Fruit fly (Drosophila melanogaster) whole organism, embryonic: ENCODE results near the gene CG42542.

Source experiments
- Atf3 ChIP-seq: fragments of 200-800 bp; sonication (Bioruptor generic); optimal IDR thresholded peaks from 3 replicates; lab custom pipeline; 2016; ENCODE audit warnings: missing biosample characterization, missing genetic modification characterization
- Atf6 ChIP-seq: fragments of 200-800 bp; sonication (Bioruptor generic); IDR thresholded peaks from 2 replicates; pipeline ENCODE4 v1.3.6; 2022; ENCODE audit warnings: missing biosample characterization, missing genetic modification characterization
- B-H2 ChIP-seq: fragments of 200-800 bp; sonication (Bioruptor generic); optimal IDR thresholded peaks from 2 replicates; lab custom pipeline; 2018; ENCODE audit warnings: missing biosample characterization, mild to moderate bottlenecking, missing genetic modification characterization
- BEAF-32 ChIP-seq: fragments of 200-800 bp; sonication (Bioruptor generic); optimal IDR thresholded peaks from 3 replicates; lab custom pipeline; 2017; ENCODE audit warnings: missing biosample characterization, missing genetic modification characterization, mild to moderate bottlenecking, moderate library complexity, missing genetic modification reagents
- Bdp1 ChIP-seq: fragments of 200-800 bp; sonication (Bioruptor generic); optimal IDR thresholded peaks from 3 replicates; lab custom pipeline; 2016; ENCODE audit warnings: missing biosample characterization, missing genetic modification characterization
- CG10209 ChIP-seq: fragments of 200-800 bp; sonication (Bioruptor generic); optimal IDR thresholded peaks from 3 replicates; lab custom pipeline; 2017; ENCODE audit warnings: missing biosample characterization, mild to moderate bottlenecking, missing genetic modification characterization, missing genetic modification reagents
- CG10274 ChIP-seq: fragments of 200-800 bp; sonication (Bioruptor generic); optimal IDR thresholded peaks from 3 replicates; lab custom pipeline; 2017; ENCODE audit warnings: missing biosample characterization, mild to moderate bottlenecking, missing genetic modification characterization
- CG10366 ChIP-seq: fragments of 200-800 bp; sonication (Bioruptor generic); IDR thresholded peaks from 2 replicates; pipeline ENCODE4 v1.3.6; 2022; ENCODE audit warnings: missing biosample characterization, missing genetic modification characterization
- CG10462 ChIP-seq: fragments of 200-800 bp; sonication (Bioruptor generic); optimal IDR thresholded peaks from 2 replicates; lab custom pipeline; 2016; ENCODE audit warnings: missing biosample characterization, missing genetic modification characterization
- CG11247 ChIP-seq: fragments of 200-800 bp; sonication (Bioruptor generic); IDR thresholded peaks from 2 replicates; pipeline ENCODE4 v1.3.6; 2022; ENCODE audit warnings: missing biosample characterization, missing genetic modification characterization
- CG11504 ChIP-seq: fragments of 200-800 bp; sonication (Bioruptor generic); optimal IDR thresholded peaks from 3 replicates; lab custom pipeline; 2019; ENCODE audit warnings: missing biosample characterization, mild to moderate bottlenecking, missing genetic modification characterization, moderate library complexity
- CG13287 ChIP-seq: fragments of 200-800 bp; sonication (Bioruptor generic); IDR thresholded peaks from 2 replicates; pipeline ENCODE4 v1.3.6; 2022; ENCODE audit warnings: missing biosample characterization, missing genetic modification characterization; ENCODE audit not compliant: partially characterized antibody
- CG13424 ChIP-seq: fragments of 200-800 bp; sonication (Bioruptor generic); optimal IDR thresholded peaks from 2 replicates; lab custom pipeline; 2019; ENCODE audit warnings: missing biosample characterization, mild to moderate bottlenecking, missing genetic modification characterization, moderate library complexity
- CG1647 ChIP-seq: fragments of 200-800 bp; sonication (Bioruptor generic); optimal IDR thresholded peaks from 3 replicates; lab custom pipeline; 2016; ENCODE audit warnings: missing biosample characterization, missing genetic modification characterization
- CG17186 ChIP-seq: fragments of 200-800 bp; sonication (Bioruptor generic); optimal IDR thresholded peaks from 3 replicates; lab custom pipeline; 2017; ENCODE audit warnings: missing biosample characterization, missing genetic modification reagents, missing genetic modification characterization
- CG1792 ChIP-seq: fragments of 200-800 bp; sonication (Bioruptor generic); optimal IDR thresholded peaks from 2 replicates; lab custom pipeline; 2016; ENCODE audit warnings: missing biosample characterization, missing genetic modification characterization
- CG18011 ChIP-seq: fragments of 200-800 bp; sonication (Bioruptor generic); optimal IDR thresholded peaks from 2 replicates; lab custom pipeline; 2017; ENCODE audit warnings: missing biosample characterization, missing genetic modification characterization, mild to moderate bottlenecking, moderate library complexity, missing genotype
- CG2202 ChIP-seq: fragments of 200-800 bp; sonication (Bioruptor generic); optimal IDR thresholded peaks from 2 replicates; lab custom pipeline; 2018; ENCODE audit warnings: missing biosample characterization, mild to moderate bottlenecking, missing genetic modification characterization
- CG34376 ChIP-seq: fragments of 200-800 bp; sonication (Bioruptor generic); optimal IDR thresholded peaks from 2 replicates; lab custom pipeline; 2018; ENCODE audit warnings: missing biosample characterization, mild to moderate bottlenecking, missing genetic modification characterization
- CG42726 ChIP-seq: fragments of 200-800 bp; sonication (Bioruptor generic); IDR thresholded peaks from 2 replicates; pipeline ENCODE4 v1.3.6; 2022; ENCODE audit warnings: missing biosample characterization, missing genetic modification characterization; ENCODE audit not compliant: partially characterized antibody
- CG4282 ChIP-seq: fragments of 200-800 bp; sonication (Bioruptor generic); optimal IDR thresholded peaks from 2 replicates; lab custom pipeline; 2016; ENCODE audit warnings: missing biosample characterization, missing genetic modification characterization
- CG6272 ChIP-seq: fragments of 200-800 bp; sonication (Bioruptor generic); IDR thresholded peaks from 2 replicates; pipeline ENCODE4 v1.3.6; 2022; ENCODE audit warnings: missing biosample characterization, missing genetic modification characterization
- CG6765 ChIP-seq: fragments of 200-800 bp; sonication (Bioruptor generic); optimal IDR thresholded peaks from 3 replicates; lab custom pipeline; 2017; ENCODE audit warnings: missing biosample characterization, mild to moderate bottlenecking, missing genetic modification characterization
- CG6791 ChIP-seq: fragments of 200-800 bp; sonication (Bioruptor generic); IDR thresholded peaks from 3 replicates; pipeline ENCODE4 v1.3.6; 2022; ENCODE audit warnings: missing biosample characterization, missing genetic modification characterization; ENCODE audit not compliant: partially characterized antibody
- CG7987 ChIP-seq: fragments of 200-800 bp; sonication (Bioruptor generic); optimal IDR thresholded peaks from 2 replicates; lab custom pipeline; 2018; ENCODE audit warnings: missing biosample characterization, mild to moderate bottlenecking, missing genetic modification characterization, moderate library complexity
- CG8944 ChIP-seq: fragments of 200-800 bp; sonication (Bioruptor generic); optimal IDR thresholded peaks from 3 replicates; lab custom pipeline; 2016; ENCODE audit warnings: missing biosample characterization, missing genetic modification characterization
- D19A ChIP-seq: fragments of 200-800 bp; optimal IDR thresholded peaks from 3 replicates; lab custom pipeline; 2019; ENCODE audit warnings: missing biosample characterization, mild to moderate bottlenecking, missing genetic modification characterization, moderate library complexity
- Ets65A ChIP-seq: fragments of 200-800 bp; sonication (Bioruptor generic); peaks from one replicate; lab custom pipeline; 2016; ENCODE audit warnings: missing biosample characterization, missing genetic modification characterization
- HLH54F ChIP-seq: fragments of 200-800 bp; sonication (Bioruptor generic); optimal IDR thresholded peaks from 3 replicates; lab custom pipeline; 2016; ENCODE audit warnings: missing biosample characterization, missing genetic modification characterization
- Hr51 ChIP-seq, 2 experiments: fragments of 200-800 bp; sonication (Bioruptor generic); optimal IDR thresholded peaks; 2 replicates in 1 of 2; 3 replicates in 1 of 2; lab custom pipeline; 2016 to 2018; ENCODE audit warnings: missing biosample characterization in 2 of 2, missing genetic modification characterization in 2 of 2, mild to moderate bottlenecking in 1 of 2, moderate library complexity in 1 of 2
- Hr78 ChIP-seq, 2 experiments: fragments of 200-800 bp in 1 of 2; fragments of >200 bp in 1 of 2; sonication (Bioruptor generic) in 1 of 2; optimal IDR thresholded peaks; 2 replicates each; lab custom pipeline; 2017 to 2019; ENCODE audit warnings: missing biosample characterization in 2 of 2, missing genetic modification characterization in 2 of 2, mild to moderate bottlenecking in 1 of 2, moderate library complexity in 1 of 2
- Nf-YC ChIP-seq: fragments of 200-800 bp; optimal IDR thresholded peaks from 3 replicates; lab custom pipeline; 2019; ENCODE audit warnings: missing biosample characterization, mild to moderate bottlenecking, missing genetic modification characterization, moderate library complexity
- NfI ChIP-seq: fragments of 200-800 bp; sonication (Bioruptor generic); optimal IDR thresholded peaks from 3 replicates; lab custom pipeline; 2018; ENCODE audit warnings: missing biosample characterization, mild to moderate bottlenecking, missing genetic modification characterization, moderate library complexity
- Sry-β ChIP-seq: fragments of 200-800 bp; sonication (Bioruptor generic); optimal IDR thresholded peaks from 2 replicates; lab custom pipeline; 2018; ENCODE audit warnings: missing biosample characterization, mild to moderate bottlenecking, missing genetic modification characterization, moderate library complexity
- aop ChIP-seq: fragments of 200-800 bp; sonication (Bioruptor generic); IDR thresholded peaks from 2 replicates; pipeline ENCODE4 v1.3.6; 2022; ENCODE audit warnings: missing biosample characterization, missing genetic modification characterization
- chn ChIP-seq: fragments of 200-800 bp; sonication (Bioruptor generic); optimal IDR thresholded peaks from 2 replicates; lab custom pipeline; 2016; ENCODE audit warnings: missing biosample characterization, missing genetic modification characterization
- dysf ChIP-seq: fragments of 200-800 bp; sonication (Bioruptor generic); IDR thresholded peaks from 3 replicates; pipeline ENCODE4 v1.3.6; 2022; ENCODE audit warnings: missing biosample characterization, missing genetic modification characterization
- ems ChIP-seq: fragments of 200-800 bp; sonication (Bioruptor generic); optimal IDR thresholded peaks from 3 replicates; lab custom pipeline; 2016; ENCODE audit warnings: missing biosample characterization, missing genetic modification characterization
- jumu ChIP-seq: fragments of 200-800 bp; sonication (Bioruptor generic); optimal IDR thresholded peaks from 3 replicates; lab custom pipeline; 2016; ENCODE audit warnings: missing biosample characterization, missing genetic modification characterization
- mld ChIP-seq: fragments of 200-800 bp; sonication (Bioruptor generic); IDR thresholded peaks from 3 replicates; pipeline ENCODE4 v1.3.6; 2022; ENCODE audit warnings: missing biosample characterization, missing genetic modification characterization; ENCODE audit not compliant: partially characterized antibody
- pan ChIP-seq, 4 experiments: fragments of >200 bp in 3 of 4; fragments of 200-800 bp in 1 of 4; sonication (Bioruptor generic) in 1 of 4; optimal IDR thresholded peaks in 3 of 4; IDR thresholded peaks in 1 of 4; 2 replicates each; pipeline versions ENCODE4 v1.3.6 to Lab custom; 2017 to 2022; ENCODE audit warnings: missing biosample characterization in 2 of 4, missing genetic modification characterization in 2 of 4, mixed read lengths in 1 of 4
- pb ChIP-seq: fragments of 200-800 bp; sonication (Bioruptor generic); optimal IDR thresholded peaks from 3 replicates; lab custom pipeline; 2016; ENCODE audit warnings: missing biosample characterization, missing genetic modification characterization
- pita ChIP-seq: fragments of 200-800 bp; sonication (Bioruptor generic); optimal IDR thresholded peaks from 2 replicates; lab custom pipeline; 2017; ENCODE audit warnings: missing biosample characterization, mild to moderate bottlenecking, missing genetic modification characterization
- pnt ChIP-seq: fragments of 200-800 bp; sonication (Bioruptor generic); optimal IDR thresholded peaks from 3 replicates; lab custom pipeline; 2016; ENCODE audit warnings: missing biosample characterization, missing genetic modification characterization
- salm ChIP-seq: fragments of 200-800 bp; sonication (Bioruptor generic); optimal IDR thresholded peaks from 2 replicates; lab custom pipeline; 2018; ENCODE audit warnings: missing biosample characterization, mild to moderate bottlenecking, missing genetic modification characterization
- twi ChIP-seq: fragments of 200-800 bp; optimal IDR thresholded peaks from 2 replicates; lab custom pipeline; 2019; ENCODE audit warnings: missing biosample characterization, mild to moderate bottlenecking, missing genetic modification characterization, moderate library complexity
- zen ChIP-seq: fragments of 200-800 bp; sonication (Bioruptor generic); optimal IDR thresholded peaks from 3 replicates; lab custom pipeline; 2018; ENCODE audit warnings: missing biosample characterization, mild to moderate bottlenecking, missing genetic modification characterization, moderate library complexity

CG42542 gene

DNA sequence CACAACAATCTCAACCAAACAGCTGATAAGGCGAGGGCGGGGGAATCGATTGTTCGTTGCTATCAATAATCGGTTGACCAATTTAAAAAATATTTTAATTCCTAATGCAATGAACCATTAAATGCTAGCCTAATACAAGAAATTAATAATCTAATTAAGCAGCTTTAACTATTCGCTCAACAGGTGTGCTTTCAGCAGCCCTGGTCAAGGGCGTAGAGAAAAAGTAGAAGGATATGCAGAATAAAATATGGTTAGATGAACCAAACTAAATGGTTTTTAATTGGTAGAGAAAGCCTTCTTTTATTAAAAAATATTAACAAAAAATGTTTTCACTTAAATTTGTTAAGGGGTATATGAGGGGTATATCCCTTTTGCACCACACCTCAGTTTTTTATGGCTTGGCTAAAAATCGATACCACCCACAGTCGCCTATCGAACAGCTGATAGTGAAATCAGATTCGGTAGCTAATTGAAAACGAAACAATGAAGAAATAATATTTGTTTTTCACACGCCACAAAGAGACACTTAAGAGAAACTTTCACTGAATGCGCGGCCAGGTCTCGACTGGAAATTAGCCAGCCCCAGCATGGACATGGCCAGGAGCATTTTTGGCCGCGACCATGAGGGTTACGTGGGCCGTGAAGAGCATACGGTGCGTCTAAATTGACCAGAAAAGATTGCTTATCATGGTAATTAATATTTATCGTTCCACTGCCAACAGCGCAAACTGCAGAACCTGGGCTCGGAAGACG, 22.6 kb downstream of the CG42542 start, which contains the start of the genes SIDL and CG12241 (continued):
- TF ChIP-seq Ets65A (GFP tag; lab: Kevin White, UChicago) (peak; percentile 98), Atf3 (GFP tag; lab: Kevin White, UChicago) (peak; percentile 20), ems (GFP tag; lab: Kevin White, UChicago) (peak; percentile 84), CG1647 (GFP tag; lab: Kevin White, UChicago) (peak; percentile 81), CG11504 (tag; lab: Kevin White, UChicago) (no peak), chn (peak; percentile 74), D19A (no peak), CG34376 (peak; percentile 71), CG17186 (GFP tag; lab: Kevin White, UChicago) (no peak), CG42726 (no peak), CG13287 (GFP tag; lab: Robert Waterston, UW) (no peak; the same call in 1 of the 2 replicates), Nf-YC (peak; percentile 65), CG8944 (peak; percentile 60), twi (tag; lab: Kevin White, UChicago) (peak; percentile 13), CG10366 (peak; percentile 24; the same call in 1 of the 2 replicates), BEAF-32 (peak; percentile 59), CG18011 (GFP tag; lab: Kevin White, UChicago) (peak; percentile 50), pnt (GFP tag; lab: Kevin White, UChicago) (peak; percentile 77), B-H2 (GFP tag; lab: Kevin White, UChicago) (peak; percentile 32), CG6765 (GFP tag; lab: Kevin White, UChicago) (peak; percentile 68), zen (peak; percentile 72), CG11247 (GFP tag; lab: Robert Waterston, UW) (peak; percentile 92), pan (optimal IDR thresholded peaks at IDR 0.05; lab: Kevin White, UChicago) (no peak), pan (GFP tag; optimal IDR thresholded peaks at IDR 0.05 in 1 of 2, IDR thresholded peaks at IDR 0.05 in 1 of 2) (peak in 1 of 2 experiments; percentile 96), dysf (GFP tag; lab: Robert Waterston, UW) (peak; percentile 96), Sry-β (GFP tag; lab: Kevin White, UChicago) (no peak), CG7987 (GFP tag; lab: Kevin White, UChicago) (no peak), Atf6 (GFP tag; lab: Robert Waterston, UW) (peak; percentile 58), pb (GFP tag; lab: Kevin White, UChicago) (peak; percentile 73), Hr78 (GFP tag; optimal IDR thresholded peaks at IDR 0.05; lab: Kevin White, UChicago) (no peak), CG6791 (GFP tag; lab: Robert Waterston, UW) (no peak), CG13424 (tag; lab: Kevin White, UChicago) (peak; percentile 51), CG1792 (GFP tag; lab: Kevin White, UChicago) (peak; percentile 71), HLH54F (GFP tag; lab: Kevin White, UChicago) (peak; percentile 59), CG10274 (GFP tag; lab: Kevin White, UChicago) (peak; percentile 41), aop (no peak), CG6272 (GFP tag; lab: Robert Waterston, UW) (peak; percentile 93), Bdp1 (GFP tag; lab: Kevin White, UChicago) (peak; percentile 7), CG10462 (GFP tag; lab: Kevin White, UChicago) (peak; percentile 17), jumu (GFP tag; lab: Kevin White, UChicago) (peak; percentile 79), mld (GFP tag; lab: Robert Waterston, UW) (no peak), CG2202 (tag; lab: Kevin White, UChicago) (no peak), pita (GFP tag; lab: Kevin White, UChicago) (no peak), salm (tag; lab: Kevin White, UChicago) (peak; percentile 23), Hr51 (GFP tag; optimal IDR thresholded peaks at IDR 0.05; lab: Kevin White, UChicago) (peak in 1 of 2 experiments; percentile 43), CG10209 (peak; percentile 61), CG4282 (no peak), NfI (GFP tag; lab: Kevin White, UChicago) (peak; percentile 38)
